Worm (Caenorhabditis elegans) whole organism, mixed stage, embryonic: ENCODE measurements around the gene C49F5.7.
"Not testable (repeated sequence)": the region's sequence is repeated elsewhere in the genome, so short reads cannot be mapped to it uniquely, and the experiment has no call there.

Experiments used
- M03D4.4 ChIP-seq: sonication (generic microtip); optimal IDR thresholded peaks from 2 replicates; lab custom pipeline; 2017; ENCODE audit warnings: mild to moderate bottlenecking, missing genetic modification characterization, missing compliant biosample characterization
- bed-3 ChIP-seq: fragments of 200-800 bp; sonication (Bioruptor generic); optimal IDR thresholded peaks from 3 replicates; lab custom pipeline; 2018; ENCODE audit warnings: mild to moderate bottlenecking, missing genetic modification characterization, moderate library complexity, missing compliant biosample characterization
- blmp-1 ChIP-seq: fragments of 150-350 bp; optimal IDR thresholded peaks from 2 replicates; lab custom pipeline; 2014; ENCODE audit warnings: missing biosample characterization, missing genetic modification characterization
- ceh-39 ChIP-seq: fragments of 150-350 bp; optimal IDR thresholded peaks from 2 replicates; lab custom pipeline; 2014; ENCODE audit warnings: missing biosample characterization, missing genetic modification characterization
- ceh-43 ChIP-seq: fragments of 200-800 bp; sonication (Bioruptor generic); optimal IDR thresholded peaks from 2 replicates; lab custom pipeline; 2018; ENCODE audit warnings: mild to moderate bottlenecking, missing genetic modification characterization, moderate library complexity, missing compliant biosample characterization
- ceh-83 ChIP-seq: fragments of 200-800 bp; sonication (Bioruptor generic); optimal IDR thresholded peaks from 2 replicates; lab custom pipeline; 2018; ENCODE audit warnings: mild to moderate bottlenecking, missing genetic modification characterization, missing compliant biosample characterization
- ces-1 ChIP-seq: fragments of 150-350 bp; optimal IDR thresholded peaks from 2 replicates; lab custom pipeline; 2014; ENCODE audit warnings: missing biosample characterization, missing genetic modification reagents, missing genetic modification characterization
- cnd-1 ChIP-seq: fragments of 200-800 bp; sonication (Bioruptor generic); optimal IDR thresholded peaks from 2 replicates; lab custom pipeline; 2018; ENCODE audit warnings: mild to moderate bottlenecking, missing genetic modification characterization, missing compliant biosample characterization
- elt-1 ChIP-seq: sonication (generic microtip); optimal IDR thresholded peaks from 2 replicates; lab custom pipeline; 2017; ENCODE audit warnings: missing genetic modification characterization, mild to moderate bottlenecking, missing compliant biosample characterization, antibody characterized with exemption, moderate library complexity, borderline replicate concordance; ENCODE audit not compliant: insufficient read depth
- elt-3 ChIP-seq: fragments of 150-350 bp; optimal IDR thresholded peaks from 2 replicates; lab custom pipeline; 2014; ENCODE audit warnings: missing biosample characterization, missing genetic modification characterization
- ham-2 ChIP-seq: fragments of 200-800 bp; sonication (Bioruptor generic); optimal IDR thresholded peaks from 2 replicates; lab custom pipeline; 2018; ENCODE audit warnings: mild to moderate bottlenecking, missing genetic modification characterization, missing compliant biosample characterization
- hlh-1 ChIP-seq: fragments of 150-350 bp; optimal IDR thresholded peaks from 2 replicates; lab custom pipeline; 2014; ENCODE audit warnings: missing biosample characterization, missing genetic modification reagents, missing genetic modification characterization
- lin-13 ChIP-seq: fragments of 150-350 bp; optimal IDR thresholded peaks from 2 replicates; lab custom pipeline; 2014; ENCODE audit warnings: missing biosample characterization, missing genetic modification characterization
- lin-32 ChIP-seq: fragments of 200-800 bp; sonication (Bioruptor generic); optimal IDR thresholded peaks from 2 replicates; lab custom pipeline; 2018; ENCODE audit warnings: mild to moderate bottlenecking, missing genetic modification characterization, missing compliant biosample characterization
- lsy-2 ChIP-seq: fragments of 150-350 bp; optimal IDR thresholded peaks from 2 replicates; lab custom pipeline; 2014; ENCODE audit warnings: missing biosample characterization, missing genetic modification characterization
- mab-5 ChIP-seq: fragments of 150-350 bp; optimal IDR thresholded peaks from 2 replicates; lab custom pipeline; 2014; ENCODE audit warnings: missing biosample characterization, missing genetic modification characterization
- mep-1 ChIP-seq: fragments of 150-350 bp; optimal IDR thresholded peaks from 2 replicates; lab custom pipeline; 2017; ENCODE audit warnings: missing biosample characterization, missing genetic modification reagents, missing genetic modification characterization, inconsistent platforms
- mls-2 ChIP-seq: sonication (generic microtip); optimal IDR thresholded peaks from 2 replicates; lab custom pipeline; 2016; ENCODE audit warnings: mild to moderate bottlenecking, missing genetic modification characterization, moderate library complexity, missing compliant biosample characterization
- nhr-12 ChIP-seq: fragments of 150-350 bp; optimal IDR thresholded peaks from 2 replicates; lab custom pipeline; 2014; ENCODE audit warnings: missing biosample characterization, missing genetic modification characterization
- nhr-237 ChIP-seq: fragments of 150-350 bp; optimal IDR thresholded peaks from 2 replicates; lab custom pipeline; 2014; ENCODE audit warnings: missing biosample characterization, missing genetic modification characterization
- nhr-28 ChIP-seq: fragments of 150-350 bp; optimal IDR thresholded peaks from 2 replicates; lab custom pipeline; 2014; ENCODE audit warnings: missing biosample characterization, missing genetic modification characterization
- nhr-76 ChIP-seq: sonication (generic microtip); optimal IDR thresholded peaks from 2 replicates; lab custom pipeline; 2017; ENCODE audit warnings: missing biosample characterization, missing genetic modification characterization
- pha-4 ChIP-seq: fragments of 150-350 bp; optimal IDR thresholded peaks from 2 replicates; lab custom pipeline; 2018; ENCODE audit warnings: missing biosample characterization, missing genetic modification reagents, missing genetic modification characterization
- sem-2 ChIP-seq: fragments of 200-800 bp; sonication (Bioruptor generic); optimal IDR thresholded peaks from 2 replicates; lab custom pipeline; 2018; ENCODE audit warnings: mild to moderate bottlenecking, missing genetic modification characterization, missing compliant biosample characterization
- snpc-4 ChIP-seq: fragments of 150-350 bp; optimal IDR thresholded peaks from 2 replicates; lab custom pipeline; 2014; ENCODE audit warnings: missing biosample characterization, missing genetic modification characterization
- sptf-1 ChIP-seq: sonication (generic microtip); optimal IDR thresholded peaks from 2 replicates; lab custom pipeline; 2017; ENCODE audit warnings: mild to moderate bottlenecking, missing genetic modification characterization, moderate library complexity, missing compliant biosample characterization
- tbx-8 ChIP-seq: fragments of 200-800 bp; sonication (Bioruptor generic); optimal IDR thresholded peaks from 2 replicates; lab custom pipeline; 2018; ENCODE audit warnings: mild to moderate bottlenecking, missing genetic modification characterization, moderate library complexity, missing compliant biosample characterization
- unc-120 ChIP-seq: sonication (generic microtip); optimal IDR thresholded peaks from 2 replicates; lab custom pipeline; 2017; ENCODE audit warnings: missing genetic modification characterization, missing compliant biosample characterization; ENCODE audit not compliant: poor library complexity, severe bottlenecking
- unc-39 ChIP-seq: fragments of 150-350 bp; optimal IDR thresholded peaks from 2 replicates; lab custom pipeline; 2014; ENCODE audit warnings: missing biosample characterization, missing genetic modification characterization
- unc-62 ChIP-seq: fragments of 150-350 bp; optimal IDR thresholded peaks from 2 replicates; lab custom pipeline; 2014; ENCODE audit warnings: missing biosample characterization, missing genetic modification reagents, missing genetic modification characterization
- zip-8 ChIP-seq: fragments of 150-350 bp; optimal IDR thresholded peaks from 2 replicates; lab custom pipeline; 2014; ENCODE audit warnings: missing biosample characterization, missing genetic modification characterization
- ztf-11 ChIP-seq: fragments of 150-350 bp; optimal IDR thresholded peaks from 2 replicates; lab custom pipeline; 2014; ENCODE audit warnings: missing biosample characterization, missing genetic modification characterization

Gene C49F5.7

DNA sequence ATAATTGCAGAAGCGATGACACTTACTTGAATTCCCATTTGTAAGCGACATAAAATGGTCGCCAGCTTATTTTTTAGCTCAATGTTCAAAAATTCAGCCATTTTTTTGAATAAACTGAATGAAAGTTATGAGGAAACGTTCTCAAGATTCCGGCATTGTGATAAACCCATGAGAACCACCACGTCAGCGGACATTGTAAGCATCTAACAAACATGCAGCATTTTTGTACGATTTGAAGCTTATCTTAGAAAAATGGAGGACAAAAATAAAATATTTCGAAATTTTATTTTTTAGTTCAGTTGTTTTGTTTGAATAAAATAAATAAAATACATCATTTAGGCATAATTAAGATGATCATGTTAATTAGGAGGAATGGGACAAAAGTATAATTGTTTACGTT is 41.4 kb upstream of the C49F5.7 start, which contains the start of gene T08D10.4:
TSS of gene T08D10.4 (minus strand) at position 101 of the 400 bp plus-strand sequence.
- TF ChIP-seq nhr-76 (tag; lab: Kevin White, UChicago) (no peak), mep-1 (no peak), zip-8 (tag; lab: Kevin White, UChicago) (no peak), elt-1 (no peak), nhr-237 (no peak), lin-32 (GFP tag; lab: Kevin White, UChicago) (no peak), unc-120 (no peak), ham-2 (GFP tag; lab: Kevin White, UChicago) (no peak), unc-39 (tag; lab: Kevin White, UChicago) (no peak), ceh-83 (GFP tag; lab: Kevin White, UChicago) (no peak), mab-5 (tag; lab: Kevin White, UChicago) (no peak), M03D4.4 (tag; lab: Kevin White, UChicago) (no peak), bed-3 (GFP tag; lab: Kevin White, UChicago) (no peak)

DNA sequence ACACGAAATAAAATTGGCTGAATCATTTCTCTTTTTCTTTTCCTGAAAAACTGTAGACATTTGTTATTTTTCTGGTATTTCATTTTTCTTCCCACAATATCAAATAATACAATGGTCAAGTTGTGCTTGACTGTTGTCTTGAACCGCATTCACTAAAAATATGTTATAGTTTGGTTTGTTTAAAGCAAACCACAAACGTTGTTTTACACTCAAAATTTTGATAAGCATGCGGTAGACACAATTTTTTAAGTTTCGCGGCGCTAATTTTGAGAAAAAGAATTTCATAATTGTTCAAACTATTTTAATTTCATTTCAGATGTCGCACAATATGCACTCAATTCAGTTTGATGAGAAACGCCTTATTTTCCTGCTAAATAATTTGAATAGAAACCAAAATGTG is 39.5 kb upstream of the C49F5.7 start, which contains the start of gene T08D10.3:
TSS of gene T08D10.3 (plus strand) at position 301 of the 400 bp plus-strand sequence.
- TF ChIP-seq nhr-237 (no peak), cnd-1 (tag; lab: Kevin White, UChicago) (no peak)

DNA sequence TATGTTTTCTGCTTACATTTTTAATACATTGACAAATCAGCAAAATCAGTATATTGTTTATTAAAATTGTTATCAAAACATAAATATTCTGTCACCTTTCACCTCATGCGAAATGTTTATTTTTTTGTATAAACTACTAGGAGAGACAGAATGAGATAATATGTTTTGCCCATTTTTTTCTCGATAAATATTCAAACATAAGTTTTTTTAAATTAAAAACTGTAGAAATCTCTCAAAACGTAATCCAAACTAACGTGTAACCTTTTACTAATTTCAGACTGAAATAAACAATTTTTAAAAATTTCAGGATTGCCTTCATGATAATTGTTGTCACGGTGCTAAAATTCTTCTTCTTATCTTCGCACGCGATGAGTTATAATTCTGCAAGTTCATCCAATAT is 37.3 kb upstream of the C49F5.7 start, which contains the start of gene T08D10.5:
TSS of gene T08D10.5 (plus strand) at position 301 of the 400 bp plus-strand sequence.
- TF ChIP-seq ceh-39 (tag; lab: Kevin White, UChicago) = no peak
- TF ChIP-seq mls-2 (tag; lab: Kevin White, UChicago) = no peak
- no peak for TF ChIP-seq ceh-83 (GFP tag; lab: Kevin White, UChicago)
- TF ChIP-seq tbx-8 (GFP tag; lab: Kevin White, UChicago) = no peak
- no peak for TF ChIP-seq unc-62 (GFP tag; lab: Kevin White, UChicago)
- no peak for TF ChIP-seq lin-13 (tag; lab: Kevin White, UChicago)
- no peak for TF ChIP-seq unc-120
- no peak for TF ChIP-seq nhr-12 (tag; lab: Kevin White, UChicago)
- TF ChIP-seq mep-1 = no peak
- no peak for TF ChIP-seq cnd-1 (tag; lab: Kevin White, UChicago)
- no peak for TF ChIP-seq zip-8 (tag; lab: Kevin White, UChicago)
- no peak for TF ChIP-seq lsy-2
- TF ChIP-seq bed-3 (GFP tag; lab: Kevin White, UChicago) = no peak
- no peak for TF ChIP-seq ztf-11 (tag; lab: Kevin White, UChicago)
- TF ChIP-seq lin-32 (GFP tag; lab: Kevin White, UChicago) = no peak

DNA sequence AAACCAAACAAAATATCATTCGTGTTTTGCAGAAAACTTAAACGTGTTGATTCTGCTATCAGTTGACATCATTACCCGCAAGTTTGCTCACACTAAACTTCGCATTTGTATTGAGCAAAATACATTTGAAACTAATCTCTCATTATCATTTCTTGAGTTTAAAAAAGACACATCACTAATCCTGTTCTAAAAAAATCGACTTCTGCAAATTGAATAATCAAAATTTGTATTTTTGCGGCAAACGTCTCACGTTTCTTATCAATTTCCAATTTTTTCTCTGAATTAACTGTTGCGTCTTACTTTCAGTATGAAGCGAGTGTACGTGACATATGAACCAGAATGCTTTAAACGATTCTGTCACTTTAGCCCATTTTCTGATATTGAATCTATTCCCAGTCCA is 34.7 kb upstream of the C49F5.7 start, which contains the start of gene C49F5.8:
TSS of gene C49F5.8 (plus strand) at position 301 of the 400 bp plus-strand sequence.
- TF ChIP-seq mep-1 (no peak), zip-8 (tag; lab: Kevin White, UChicago) (no peak), unc-120 (no peak), lin-13 (tag; lab: Kevin White, UChicago) (no peak), ceh-43 (GFP tag; lab: Kevin White, UChicago) (no peak), hlh-1 (no peak), nhr-237 (no peak), ceh-83 (GFP tag; lab: Kevin White, UChicago) (no peak), M03D4.4 (tag; lab: Kevin White, UChicago) (no peak), sptf-1 (tag; lab: Kevin White, UChicago) (no peak), blmp-1 (tag; lab: Kevin White, UChicago) (no peak)

DNA sequence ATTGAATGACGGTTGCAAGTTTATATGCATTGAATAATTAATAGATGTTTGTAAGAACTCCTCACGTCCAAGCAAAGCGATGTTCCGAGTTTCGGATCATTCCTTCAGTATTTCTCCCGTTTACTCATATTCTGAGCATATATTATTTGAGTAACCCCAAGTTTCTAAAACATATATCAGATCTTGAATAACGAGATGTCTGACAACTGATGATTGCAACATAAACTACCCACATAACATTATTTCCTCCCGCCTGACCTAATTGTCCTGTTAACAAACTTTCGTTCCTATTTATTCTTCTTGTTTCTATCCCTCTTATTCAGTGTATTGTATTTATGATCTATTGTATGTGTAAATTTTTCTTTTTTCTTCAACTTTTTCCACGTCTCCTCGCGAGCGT is 33.5 kb upstream of the C49F5.7 start, which contains the start of gene C49F5.13:
TSS of gene C49F5.13 (plus strand) at position 301 of the 400 bp plus-strand sequence.
- TF ChIP-seq mab-5 (tag; lab: Kevin White, UChicago); lin-32 (GFP tag; lab: Kevin White, UChicago); sptf-1 (tag; lab: Kevin White, UChicago): not testable (repeated sequence)

DNA sequence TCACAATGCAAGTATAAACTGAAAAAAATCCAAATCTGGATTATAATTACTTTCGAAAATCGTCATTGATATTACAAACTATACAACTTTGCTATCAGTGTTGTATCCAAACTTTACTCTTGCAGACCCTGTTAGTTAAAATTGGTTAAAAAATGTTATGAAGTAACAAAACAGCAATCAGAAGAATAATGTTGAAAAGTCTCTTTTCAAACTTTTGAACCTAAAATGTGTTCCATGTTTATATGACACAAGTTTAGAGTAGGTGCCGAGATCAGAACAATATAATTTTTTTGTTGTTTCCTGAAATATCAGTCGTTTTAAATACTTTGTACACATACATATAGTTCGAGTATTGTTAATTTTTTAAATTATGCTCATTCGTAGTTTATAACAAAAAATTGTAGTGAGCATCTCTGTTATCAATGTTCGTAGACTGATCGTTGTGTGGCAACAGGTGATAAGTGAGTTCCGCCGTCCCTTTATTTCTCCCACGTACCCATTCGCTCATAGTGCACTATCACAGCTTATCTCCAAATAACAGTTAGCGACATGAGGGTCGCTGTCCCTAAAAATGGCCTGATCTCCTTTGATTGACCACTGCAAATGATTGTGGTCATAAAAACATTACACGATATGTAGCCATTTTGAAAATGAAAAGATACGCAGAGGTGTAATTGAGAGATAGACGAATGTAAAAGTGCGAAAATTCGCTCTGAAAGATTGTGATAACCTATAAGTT is 32.4 kb upstream of the C49F5.7 start:
- TF ChIP-seq mep-1 (no peak), hlh-1 (no peak), pha-4 (tag; lab: Kevin White, UChicago) (no peak), ztf-11 (tag; lab: Kevin White, UChicago) (no peak), unc-62 (GFP tag; lab: Kevin White, UChicago) (no peak), zip-8 (tag; lab: Kevin White, UChicago) (no peak), unc-39 (tag; lab: Kevin White, UChicago) (no peak), lsy-2 (no peak), sem-2 (GFP tag; lab: Kevin White, UChicago) (no peak), ceh-83 (GFP tag; lab: Kevin White, UChicago) (no peak), unc-120 (no peak), bed-3 (GFP tag; lab: Kevin White, UChicago) (no peak), ces-1 (GFP tag; lab: Kevin White, UChicago) (no peak), ceh-43 (GFP tag; lab: Kevin White, UChicago) (no peak), snpc-4 (tag; lab: Kevin White, UChicago) (no peak), nhr-28 (no peak), ceh-39 (tag; lab: Kevin White, UChicago) (no peak), elt-3 (tag; lab: Kevin White, UChicago) (no peak), mab-5 (tag; lab: Kevin White, UChicago) (no peak)
- TF ChIP-seq, all 35 proteins: peak for 0
